Worm (Caenorhabditis elegans): ENCODE measurements around the gene Y64G10A.7.

ce11 chrIV:14337757-14338156 lies 46.1 kb downstream of the Y64G10A.7 start, which contains the start of gene Y67A10A.2:
- TF ChIP-seq dao-5 (tag; optimal IDR thresholded peaks at IDR 0.05) (no peak), him-1 (tag; optimal IDR thresholded peaks at IDR 0.05) (no peak), W03F9.2 (tag; optimal IDR thresholded peaks at IDR 0.05) (no peak)

All from whole organism, L4/young adult.